Fruit fly (Drosophila melanogaster) S2 (cell line): ENCODE results near the gene CG7632.

ENCODE experiments used
- CG8478 ChIP-seq: fragments of >200 bp; optimal IDR thresholded peaks from 2 replicates; lab custom pipeline; 2018
- CTCF ChIP-seq, 2 experiments: fragments of >200 bp; optimal IDR thresholded peaks; 2 replicates each; lab custom pipeline; 2018

dm6 chr3L:21279876-21280566, 24.5 kb upstream of the CG7632 start, which contains the start of gene AcCoAS:
- TF ChIP-seq CTCF (optimal IDR thresholded peaks at IDR 0.05; lab: Kevin White, UChicago) = no peak
- no peak for TF ChIP-seq CG8478 (lab: Kevin White, UChicago)
